ENCODE assay signal across 3 worm cellular contexts in the genomic region with DNA sequence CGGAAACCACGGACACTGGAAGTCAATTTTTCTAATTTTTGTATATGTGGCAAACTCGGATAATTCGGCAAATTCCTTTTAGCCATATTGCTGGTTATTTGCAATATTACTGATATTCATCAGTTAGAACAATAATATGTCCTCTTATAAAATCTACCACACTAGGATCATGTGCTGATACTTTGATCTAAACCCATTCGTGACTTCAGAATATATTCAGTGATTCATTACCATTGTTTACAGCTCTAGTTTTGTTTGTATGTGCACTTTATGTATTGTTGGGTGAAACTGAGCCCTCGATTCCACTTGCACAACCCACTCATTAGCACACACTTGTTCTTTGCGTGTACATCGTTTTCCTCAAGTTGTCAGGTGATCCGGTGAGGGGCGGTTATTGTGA.
TF ChIP-seq lines count a peak whose summit lies in the region.

No protein-coding gene starts in this region.

TF ChIP-seq in whole organism, L1 larva, 84 proteins besides CTCF, POLR2A, EP300 and RAD21:
- TF ChIP-seq hlh-4 (tag; optimal IDR thresholded peaks at IDR 0.05; lab: Kevin White, UChicago) (no peak), skn-1 (tag; optimal IDR thresholded peaks at IDR 0.05; lab: Kevin White, UChicago) (no peak), tlp-1 (tag; optimal IDR thresholded peaks at IDR 0.05; lab: Kevin White, UChicago) (no peak), ceh-63 (GFP tag; optimal IDR thresholded peaks at IDR 0.05; lab: Kevin White, UChicago) (no peak), vab-15 (tag; optimal IDR thresholded peaks at IDR 0.05; lab: Kevin White, UChicago) (no peak), tbx-2 (tag; optimal IDR thresholded peaks at IDR 0.05; lab: Kevin White, UChicago) (no peak), pax-3 (tag; optimal IDR thresholded peaks at IDR 0.05; lab: Kevin White, UChicago) (peak; percentile 13)

TF ChIP-seq in whole organism, L3 larva, 47 proteins besides CTCF, POLR2A, EP300 and RAD21:
- TF ChIP-seq pha-4 (tag; optimal IDR thresholded peaks at IDR 0.05; lab: Kevin White, UChicago) = peak; percentile 55
- TF ChIP-seq sea-2 (GFP tag; optimal IDR thresholded peaks at IDR 0.05; lab: Kevin White, UChicago) = no peak

TF ChIP-seq in whole organism, L4 larva, 104 proteins besides CTCF, POLR2A, EP300 and RAD21:
- TF ChIP-seq nhr-28 (tag; optimal IDR thresholded peaks at IDR 0.05; lab: Kevin White, UChicago) = peak; percentile 4
- no peak for TF ChIP-seq nhr-6 (tag; optimal IDR thresholded peaks at IDR 0.05; lab: Kevin White, UChicago)
- TF ChIP-seq nhr-77 (tag; optimal IDR thresholded peaks at IDR 0.05; lab: Kevin White, UChicago) = no peak
- no peak for TF ChIP-seq ceh-20 (GFP tag; IDR thresholded peaks at IDR 0.05; lab: Robert Waterston, UW)
- TF ChIP-seq fkh-10 (GFP tag; optimal IDR thresholded peaks at IDR 0.05; lab: Kevin White, UChicago) = no peak
- no peak for TF ChIP-seq nhr-111 (GFP tag; optimal IDR thresholded peaks at IDR 0.05; lab: Kevin White, UChicago)
- TF ChIP-seq lin-1 (GFP tag; IDR thresholded peaks at IDR 0.05; lab: Robert Waterston, UW) = no peak
- no peak for TF ChIP-seq zfp-2 (tag; optimal IDR thresholded peaks at IDR 0.05; lab: Kevin White, UChicago)
- TF ChIP-seq hlh-11 (tag; optimal IDR thresholded peaks at IDR 0.05; lab: Kevin White, UChicago) = no peak
- no peak for TF ChIP-seq ZK337.2 (GFP tag; IDR thresholded peaks at IDR 0.05; lab: Robert Waterston, UW)
- no peak for TF ChIP-seq set-16 (GFP tag; IDR thresholded peaks at IDR 0.05; lab: Robert Waterston, UW)
- no peak for TF ChIP-seq F26F4.8 (GFP tag; conservative IDR thresholded peaks at IDR 0.05; lab: Robert Waterston, UW)
- TF ChIP-seq aha-1 (tag; lab: Kevin White, UChicago) = peak; percentile 95
- no peak for TF ChIP-seq ceh-82 (tag; optimal IDR thresholded peaks at IDR 0.05; lab: Kevin White, UChicago)

Comparison
In these comparisons a context has a peak if more than half of its experiments do, and no peak if none do; other contexts are left out.
1. Of the 29 proteins assayed by ChIP-seq in both whole organism, L4 larva and whole organism, L1 larva: peak only in whole organism, L4 larva: aha-1 and nhr-28; only in whole organism, L1 larva: none; in both: none; in neither: 27.